Worm (Caenorhabditis elegans) whole organism, mixed stage, embryonic: ENCODE results near the gene Y71H2AM.1.
A peak's percentile ranks its signal among the peaks of the same experiment; 100 is the strongest.

ENCODE experiments used
- M03D4.4 ChIP-seq: sonication (generic microtip); optimal IDR thresholded peaks from 2 replicates; lab custom pipeline; 2017; ENCODE audit warnings: mild to moderate bottlenecking, missing genetic modification characterization, missing compliant biosample characterization
- bed-3 ChIP-seq: fragments of 200-800 bp; sonication (Bioruptor generic); optimal IDR thresholded peaks from 3 replicates; lab custom pipeline; 2018; ENCODE audit warnings: mild to moderate bottlenecking, missing genetic modification characterization, moderate library complexity, missing compliant biosample characterization
- blmp-1 ChIP-seq: fragments of 150-350 bp; optimal IDR thresholded peaks from 2 replicates; lab custom pipeline; 2014; ENCODE audit warnings: missing biosample characterization, missing genetic modification characterization
- ceh-39 ChIP-seq: fragments of 150-350 bp; optimal IDR thresholded peaks from 2 replicates; lab custom pipeline; 2014; ENCODE audit warnings: missing biosample characterization, missing genetic modification characterization
- ceh-43 ChIP-seq: fragments of 200-800 bp; sonication (Bioruptor generic); optimal IDR thresholded peaks from 2 replicates; lab custom pipeline; 2018; ENCODE audit warnings: mild to moderate bottlenecking, missing genetic modification characterization, moderate library complexity, missing compliant biosample characterization
- ceh-83 ChIP-seq: fragments of 200-800 bp; sonication (Bioruptor generic); optimal IDR thresholded peaks from 2 replicates; lab custom pipeline; 2018; ENCODE audit warnings: mild to moderate bottlenecking, missing genetic modification characterization, missing compliant biosample characterization
- ces-1 ChIP-seq: fragments of 150-350 bp; optimal IDR thresholded peaks from 2 replicates; lab custom pipeline; 2014; ENCODE audit warnings: missing biosample characterization, missing genetic modification reagents, missing genetic modification characterization
- cnd-1 ChIP-seq: fragments of 200-800 bp; sonication (Bioruptor generic); optimal IDR thresholded peaks from 2 replicates; lab custom pipeline; 2018; ENCODE audit warnings: mild to moderate bottlenecking, missing genetic modification characterization, missing compliant biosample characterization
- drap-1 ChIP-seq: fragments of 200-800 bp; sonication (Bioruptor generic); optimal IDR thresholded peaks from 3 replicates; lab custom pipeline; 2018; ENCODE audit warnings: mild to moderate bottlenecking, missing genetic modification characterization, missing compliant biosample characterization
- elt-1 ChIP-seq: sonication (generic microtip); optimal IDR thresholded peaks from 2 replicates; lab custom pipeline; 2017; ENCODE audit warnings: missing genetic modification characterization, mild to moderate bottlenecking, missing compliant biosample characterization, antibody characterized with exemption, moderate library complexity, borderline replicate concordance; ENCODE audit not compliant: insufficient read depth
- elt-3 ChIP-seq: fragments of 150-350 bp; optimal IDR thresholded peaks from 2 replicates; lab custom pipeline; 2014; ENCODE audit warnings: missing biosample characterization, missing genetic modification characterization
- flh-1 ChIP-seq: fragments of 200-800 bp; sonication (Bioruptor generic); optimal IDR thresholded peaks from 2 replicates; lab custom pipeline; 2018; ENCODE audit warnings: mild to moderate bottlenecking, missing genetic modification characterization, moderate library complexity, missing compliant biosample characterization
- ham-2 ChIP-seq: fragments of 200-800 bp; sonication (Bioruptor generic); optimal IDR thresholded peaks from 2 replicates; lab custom pipeline; 2018; ENCODE audit warnings: mild to moderate bottlenecking, missing genetic modification characterization, missing compliant biosample characterization
- hlh-1 ChIP-seq: fragments of 150-350 bp; optimal IDR thresholded peaks from 2 replicates; lab custom pipeline; 2014; ENCODE audit warnings: missing biosample characterization, missing genetic modification reagents, missing genetic modification characterization
- lin-13 ChIP-seq: fragments of 150-350 bp; optimal IDR thresholded peaks from 2 replicates; lab custom pipeline; 2014; ENCODE audit warnings: missing biosample characterization, missing genetic modification characterization
- lin-32 ChIP-seq: fragments of 200-800 bp; sonication (Bioruptor generic); optimal IDR thresholded peaks from 2 replicates; lab custom pipeline; 2018; ENCODE audit warnings: mild to moderate bottlenecking, missing genetic modification characterization, missing compliant biosample characterization
- lsy-2 ChIP-seq: fragments of 150-350 bp; optimal IDR thresholded peaks from 2 replicates; lab custom pipeline; 2014; ENCODE audit warnings: missing biosample characterization, missing genetic modification characterization
- mab-5 ChIP-seq: fragments of 150-350 bp; optimal IDR thresholded peaks from 2 replicates; lab custom pipeline; 2014; ENCODE audit warnings: missing biosample characterization, missing genetic modification characterization
- mep-1 ChIP-seq: fragments of 150-350 bp; optimal IDR thresholded peaks from 2 replicates; lab custom pipeline; 2017; ENCODE audit warnings: missing biosample characterization, missing genetic modification reagents, missing genetic modification characterization, inconsistent platforms
- mls-2 ChIP-seq: sonication (generic microtip); optimal IDR thresholded peaks from 2 replicates; lab custom pipeline; 2016; ENCODE audit warnings: mild to moderate bottlenecking, missing genetic modification characterization, moderate library complexity, missing compliant biosample characterization
- nhr-12 ChIP-seq: fragments of 150-350 bp; optimal IDR thresholded peaks from 2 replicates; lab custom pipeline; 2014; ENCODE audit warnings: missing biosample characterization, missing genetic modification characterization
- nhr-2 ChIP-seq: fragments of 150-350 bp; optimal IDR thresholded peaks from 2 replicates; lab custom pipeline; 2014; ENCODE audit warnings: missing biosample characterization, missing genetic modification characterization
- nhr-237 ChIP-seq: fragments of 150-350 bp; optimal IDR thresholded peaks from 2 replicates; lab custom pipeline; 2014; ENCODE audit warnings: missing biosample characterization, missing genetic modification characterization
- nhr-28 ChIP-seq: fragments of 150-350 bp; optimal IDR thresholded peaks from 2 replicates; lab custom pipeline; 2014; ENCODE audit warnings: missing biosample characterization, missing genetic modification characterization
- nhr-76 ChIP-seq: sonication (generic microtip); optimal IDR thresholded peaks from 2 replicates; lab custom pipeline; 2017; ENCODE audit warnings: missing biosample characterization, missing genetic modification characterization
- pha-4 ChIP-seq: fragments of 150-350 bp; optimal IDR thresholded peaks from 2 replicates; lab custom pipeline; 2018; ENCODE audit warnings: missing biosample characterization, missing genetic modification reagents, missing genetic modification characterization
- sem-2 ChIP-seq: fragments of 200-800 bp; sonication (Bioruptor generic); optimal IDR thresholded peaks from 2 replicates; lab custom pipeline; 2018; ENCODE audit warnings: mild to moderate bottlenecking, missing genetic modification characterization, missing compliant biosample characterization
- snpc-4 ChIP-seq: fragments of 150-350 bp; optimal IDR thresholded peaks from 2 replicates; lab custom pipeline; 2014; ENCODE audit warnings: missing biosample characterization, missing genetic modification characterization
- sptf-1 ChIP-seq: sonication (generic microtip); optimal IDR thresholded peaks from 2 replicates; lab custom pipeline; 2017; ENCODE audit warnings: mild to moderate bottlenecking, missing genetic modification characterization, moderate library complexity, missing compliant biosample characterization
- tbx-8 ChIP-seq: fragments of 200-800 bp; sonication (Bioruptor generic); optimal IDR thresholded peaks from 2 replicates; lab custom pipeline; 2018; ENCODE audit warnings: mild to moderate bottlenecking, missing genetic modification characterization, moderate library complexity, missing compliant biosample characterization
- unc-120 ChIP-seq: sonication (generic microtip); optimal IDR thresholded peaks from 2 replicates; lab custom pipeline; 2017; ENCODE audit warnings: missing genetic modification characterization, missing compliant biosample characterization; ENCODE audit not compliant: poor library complexity, severe bottlenecking
- unc-39 ChIP-seq: fragments of 150-350 bp; optimal IDR thresholded peaks from 2 replicates; lab custom pipeline; 2014; ENCODE audit warnings: missing biosample characterization, missing genetic modification characterization
- unc-62 ChIP-seq: fragments of 150-350 bp; optimal IDR thresholded peaks from 2 replicates; lab custom pipeline; 2014; ENCODE audit warnings: missing biosample characterization, missing genetic modification reagents, missing genetic modification characterization
- zip-8 ChIP-seq: fragments of 150-350 bp; optimal IDR thresholded peaks from 2 replicates; lab custom pipeline; 2014; ENCODE audit warnings: missing biosample characterization, missing genetic modification characterization
- ztf-11 ChIP-seq: fragments of 150-350 bp; optimal IDR thresholded peaks from 2 replicates; lab custom pipeline; 2014; ENCODE audit warnings: missing biosample characterization, missing genetic modification characterization

Y71H2AM.1 gene

DNA sequence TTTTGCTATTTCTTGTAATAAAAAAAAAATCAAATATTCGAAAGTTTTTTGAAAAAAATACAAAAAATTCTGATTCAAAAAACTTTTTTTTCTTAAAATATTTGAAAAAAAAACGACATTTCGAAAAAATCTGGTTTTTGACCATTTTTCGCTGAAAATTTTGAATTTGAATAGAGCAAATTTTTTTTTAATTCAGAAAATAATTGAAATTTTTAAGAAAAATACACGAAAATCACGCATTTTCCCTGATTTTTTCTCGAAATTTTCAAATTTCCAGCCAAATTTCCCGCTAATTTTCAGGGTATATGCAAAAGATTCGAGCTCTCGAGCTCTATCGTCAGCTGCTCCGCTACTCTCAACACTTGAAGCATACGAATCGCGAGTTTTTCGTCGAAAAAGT lies at the start of gene Y71H2AM.1:
Gene Y71H2AM.1 (plus strand): TSS at position 301 of the 400 bp plus-strand sequence.
- TF ChIP-seq ceh-39 (tag; lab: Kevin White, UChicago) (no peak), sem-2 (no peak), elt-1 (tag; lab: Kevin White, UChicago) (no peak), zip-8 (tag; lab: Kevin White, UChicago) (no peak)

DNA sequence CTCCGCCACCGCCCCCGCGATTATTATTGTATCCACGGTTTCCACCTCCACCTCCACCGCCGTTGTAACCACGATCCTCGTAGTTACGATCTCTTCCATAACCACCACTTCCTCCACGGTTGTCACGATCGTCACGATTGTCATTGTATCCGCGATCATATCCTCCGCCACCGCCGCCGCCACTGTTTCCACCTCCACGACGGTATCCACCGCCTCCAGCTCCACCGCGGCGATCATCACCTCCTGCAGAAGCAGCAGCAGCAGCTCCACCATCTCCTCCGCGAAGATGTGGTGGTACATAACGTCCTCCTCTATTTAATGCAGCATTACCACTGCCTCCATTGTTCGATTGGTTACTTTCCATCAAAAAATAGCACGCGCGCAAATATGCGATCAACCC lies 48.2 kb upstream of the Y71H2AM.1 start, which contains the start of gene laf-1:
Gene laf-1 (minus strand): TSS at position 399 of the 400 bp plus-strand sequence.
- no peak for TF ChIP-seq unc-62
- TF ChIP-seq nhr-76 (tag; lab: Kevin White, UChicago) = no peak
- TF ChIP-seq unc-39 (tag; lab: Kevin White, UChicago) = no peak
- no peak for TF ChIP-seq mls-2
- no peak for TF ChIP-seq elt-3 (tag; lab: Kevin White, UChicago)
- TF ChIP-seq nhr-2 (tag; lab: Kevin White, UChicago) = no peak
- TF ChIP-seq ztf-11 = no peak
- TF ChIP-seq M03D4.4 = no peak
- TF ChIP-seq ceh-39 (tag; lab: Kevin White, UChicago) = no peak
- TF ChIP-seq elt-1 (tag; lab: Kevin White, UChicago) = no peak
- no peak for TF ChIP-seq snpc-4 (tag; lab: Kevin White, UChicago)
- TF ChIP-seq mab-5 (tag; lab: Kevin White, UChicago) = no peak

DNA sequence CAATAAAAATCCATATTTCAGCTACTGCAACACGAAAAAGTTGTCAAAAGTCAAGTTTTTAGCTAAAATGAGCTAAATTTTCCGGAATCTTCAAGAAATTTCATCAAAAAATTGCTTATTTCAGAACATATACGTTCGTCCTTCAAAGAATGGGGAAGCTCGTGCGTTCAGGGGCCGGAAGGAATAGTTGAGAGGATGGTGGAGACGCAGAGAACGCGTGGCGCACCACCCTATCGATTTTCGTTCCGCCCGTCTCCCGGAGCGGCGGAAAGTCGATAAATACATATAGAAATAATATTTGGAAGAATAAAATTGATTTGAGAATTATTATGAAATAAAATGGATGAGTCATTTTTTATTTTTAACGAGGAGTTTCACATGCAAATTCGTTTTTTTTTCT lies 46.6 kb upstream of the Y71H2AM.1 start:
- TF ChIP-seq ces-1 (GFP tag; lab: Kevin White, UChicago) (peak; percentile 17), elt-1 (tag; lab: Kevin White, UChicago) (no peak)

DNA sequence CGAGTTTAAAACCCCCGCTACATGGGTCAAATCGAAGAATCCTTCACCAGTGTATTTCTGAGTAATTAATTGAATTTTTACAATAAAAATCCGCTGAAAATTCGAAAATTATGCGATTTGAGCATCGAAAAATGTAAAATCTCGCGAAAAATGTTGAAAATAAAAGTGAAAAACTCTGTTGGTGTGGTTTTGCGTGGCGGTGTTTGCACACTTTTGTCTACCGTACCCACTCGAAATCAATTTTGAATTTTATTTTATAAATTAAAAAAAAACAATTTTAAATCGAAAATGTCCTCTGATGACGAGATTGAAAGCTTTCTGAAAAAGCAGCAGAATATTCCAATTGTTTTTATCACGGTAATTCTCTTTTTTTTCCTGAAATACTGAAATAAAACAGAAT lies 46.1 kb upstream of the Y71H2AM.1 start, which contains the start of gene Y71H2AM.6:
Gene Y71H2AM.6 (plus strand): TSS at position 264 of the 400 bp plus-strand sequence.
- TF ChIP-seq ces-1 (GFP tag; lab: Kevin White, UChicago) = peak; percentile 79
- no peak for TF ChIP-seq unc-39 (tag; lab: Kevin White, UChicago)
- no peak for TF ChIP-seq drap-1 (GFP tag; lab: Kevin White, UChicago)
- peak; percentile 98 for TF ChIP-seq lsy-2 (tag; lab: Kevin White, UChicago)
- TF ChIP-seq tbx-8 (GFP tag; lab: Kevin White, UChicago) = no peak
- peak; percentile 21 for TF ChIP-seq nhr-237
- no peak for TF ChIP-seq nhr-2 (tag; lab: Kevin White, UChicago)

DNA sequence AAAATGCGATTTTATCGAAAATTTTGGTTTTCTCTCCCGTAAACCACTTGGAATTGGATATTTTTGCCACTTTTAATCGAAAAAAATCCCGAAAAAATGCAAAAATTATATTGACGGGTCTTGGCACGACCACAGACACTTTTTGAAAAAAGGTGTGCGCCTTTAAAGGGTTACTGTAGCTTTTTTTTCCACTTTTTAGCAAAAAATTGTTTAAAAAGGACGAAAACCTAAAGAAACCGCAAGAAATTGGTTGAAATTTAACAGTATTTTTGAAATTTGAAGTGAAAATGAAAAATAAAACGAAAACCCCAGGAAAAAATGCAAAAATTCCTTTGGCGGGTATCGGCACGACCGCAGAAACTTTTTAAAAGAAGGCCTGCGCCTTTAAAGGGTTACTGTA lies 45.0 kb upstream of the Y71H2AM.1 start:
- TF ChIP-seq nhr-76 (tag; lab: Kevin White, UChicago) (no peak), ham-2 (no peak)

DNA sequence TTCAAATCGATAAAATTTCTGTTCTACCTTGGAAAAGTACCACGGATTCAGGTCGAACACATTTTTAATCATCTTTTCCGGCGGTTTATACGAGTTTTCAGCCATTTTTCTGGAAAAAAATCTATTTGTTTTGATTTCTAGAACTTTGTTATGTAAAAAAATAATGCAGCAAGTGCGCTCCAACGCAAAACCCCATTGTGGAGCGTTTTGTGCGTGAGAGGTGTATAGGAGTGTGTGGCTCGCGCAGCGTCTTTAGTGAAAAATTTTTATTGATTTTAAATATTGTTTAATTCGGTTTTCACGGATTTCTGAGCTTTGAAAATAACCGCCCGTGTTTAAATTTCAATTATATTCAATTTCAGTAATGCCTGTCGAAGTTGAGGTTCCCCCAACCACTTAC lies 41.0 kb upstream of the Y71H2AM.1 start, which contains the start of gene Y71H2AM.20:
Gene Y71H2AM.20 (minus strand): TSS at position 109 of the 400 bp plus-strand sequence.
- TF ChIP-seq nhr-28 (tag; lab: Kevin White, UChicago) = no peak
- peak; percentile 67 for TF ChIP-seq mab-5 (tag; lab: Kevin White, UChicago)
- no peak for TF ChIP-seq tbx-8 (GFP tag; lab: Kevin White, UChicago)
- peak; percentile 96 for TF ChIP-seq nhr-237
- no peak for TF ChIP-seq flh-1 (GFP tag; lab: Kevin White, UChicago)
- TF ChIP-seq hlh-1 (tag; lab: Kevin White, UChicago) = peak; percentile 79
- TF ChIP-seq nhr-2 (tag; lab: Kevin White, UChicago) = peak; percentile 27
- peak; percentile 92 for TF ChIP-seq ceh-39 (tag; lab: Kevin White, UChicago)
- no peak for TF ChIP-seq unc-39 (tag; lab: Kevin White, UChicago)
- no peak for TF ChIP-seq ham-2
- TF ChIP-seq lsy-2 (tag; lab: Kevin White, UChicago) = peak; percentile 93
- peak; percentile 77 for TF ChIP-seq cnd-1 (tag; lab: Kevin White, UChicago)
- no peak for TF ChIP-seq zip-8 (tag; lab: Kevin White, UChicago)
- TF ChIP-seq ceh-83 = no peak
- no peak for TF ChIP-seq bed-3 (GFP tag; lab: Kevin White, UChicago)
- no peak for TF ChIP-seq nhr-76 (tag; lab: Kevin White, UChicago)
- peak; percentile 98 for TF ChIP-seq lin-13 (tag; lab: Kevin White, UChicago)
- peak; percentile 88 for TF ChIP-seq sptf-1 (tag; lab: Kevin White, UChicago)
- TF ChIP-seq mls-2 = peak; percentile 80
- TF ChIP-seq nhr-12 (tag; lab: Kevin White, UChicago) = no peak
- peak; percentile 89 for TF ChIP-seq ces-1 (GFP tag; lab: Kevin White, UChicago)
- TF ChIP-seq elt-1 (tag; lab: Kevin White, UChicago) = peak; percentile 3
- peak; percentile 60 for TF ChIP-seq ceh-43 (GFP tag; lab: Kevin White, UChicago)
- peak; percentile 100 for TF ChIP-seq mep-1 (tag; lab: Kevin White, UChicago)
- TF ChIP-seq sem-2 = no peak
- TF ChIP-seq snpc-4 (tag; lab: Kevin White, UChicago) = no peak
- peak; percentile 20 for TF ChIP-seq lin-32
- peak; percentile 89 for TF ChIP-seq pha-4 (tag; lab: Kevin White, UChicago)
- TF ChIP-seq drap-1 (GFP tag; lab: Kevin White, UChicago) = peak; percentile 79
- peak; percentile 56 for TF ChIP-seq unc-120 (tag; lab: Kevin White, UChicago)
- TF ChIP-seq blmp-1 (tag; lab: Kevin White, UChicago) = peak; percentile 46
- peak; percentile 51 for TF ChIP-seq unc-62
- TF ChIP-seq M03D4.4 = peak; percentile 65
- TF ChIP-seq ztf-11 = peak; percentile 77
- TF ChIP-seq elt-3 (tag; lab: Kevin White, UChicago) = peak; percentile 15
